Fruit fly (Drosophila melanogaster): ENCODE results near the gene CG16798.

CG16798 gene

DNA sequence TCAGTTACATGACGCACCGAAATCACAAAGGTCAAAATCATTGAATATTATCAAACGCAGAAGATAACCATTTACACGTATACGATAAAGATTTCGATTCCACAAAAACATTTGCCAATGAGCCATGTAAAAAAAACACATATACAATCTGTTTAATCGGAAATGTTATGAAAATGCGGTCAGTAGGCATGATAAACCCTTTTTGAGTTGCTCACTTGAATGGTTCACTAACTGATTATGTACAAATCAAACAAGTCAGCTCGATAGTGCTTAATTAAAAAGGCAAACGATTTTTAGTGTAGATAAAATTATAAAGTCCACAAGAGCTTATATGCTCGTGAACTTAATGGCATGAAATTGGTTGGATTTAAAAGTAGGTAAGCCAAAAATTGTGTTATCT lies 14.9 kb upstream of the CG16798 start:
- TF ChIP-seq Gug (GFP tag; IDR thresholded peaks at IDR 0.05) (no peak), Hr4 (GFP tag; optimal IDR thresholded peaks at IDR 0.05) (no peak), CG6276 (GFP tag; optimal IDR thresholded peaks at IDR 0.05) (no peak), Eip75B (GFP tag; optimal IDR thresholded peaks at IDR 0.05) (no peak), ss (GFP tag; optimal IDR thresholded peaks at IDR 0.05) (no peak), CG31627 (GFP tag; optimal IDR thresholded peaks at IDR 0.05) (no peak), pdm3 (GFP tag; optimal IDR thresholded peaks at IDR 0.05) (no peak), CG1621 (tag; optimal IDR thresholded peaks at IDR 0.05) (no peak), dsx (GFP tag; optimal IDR thresholded peaks at IDR 0.05; ENCODE audit: poor library complexity, severe bottlenecking) (no peak), Sox102F (GFP tag; optimal IDR thresholded peaks at IDR 0.05) (no peak), CG4318 (GFP tag; optimal IDR thresholded peaks at IDR 0.05) (no peak), fd59A (GFP tag; optimal IDR thresholded peaks at IDR 0.05) (no peak), Ets96B (tag; optimal IDR thresholded peaks at IDR 0.05) (no peak), Eip78C (GFP tag) (no peak), Met (GFP tag; optimal IDR thresholded peaks at IDR 0.05) (no peak), salr (GFP tag; optimal IDR thresholded peaks at IDR 0.05) (no peak), achi (GFP tag; optimal IDR thresholded peaks at IDR 0.05) (no peak), vri (GFP tag; optimal IDR thresholded peaks at IDR 0.05) (no peak), esn (GFP tag; optimal IDR thresholded peaks at IDR 0.05) (no peak), Ets21C (GFP tag; optimal IDR thresholded peaks at IDR 0.05) (no peak)

DNA sequence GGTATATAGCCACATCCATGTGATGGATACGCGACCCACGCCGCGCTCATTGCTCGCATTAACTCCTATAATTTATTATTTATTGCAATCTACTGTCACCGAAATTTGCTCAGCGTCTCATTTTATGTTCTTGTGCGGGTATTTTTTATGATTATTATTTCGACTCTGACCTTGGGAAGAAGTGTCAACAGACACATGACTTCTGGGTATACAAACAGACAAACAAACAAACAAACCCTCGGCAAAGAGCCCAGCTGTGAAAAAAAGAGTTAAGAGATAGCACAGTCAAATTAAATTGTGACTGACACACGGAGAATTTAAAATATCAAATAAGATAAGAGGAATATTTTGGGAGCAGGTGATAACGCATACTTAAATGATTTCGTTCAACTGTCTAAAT lies 7.8 kb upstream of the CG16798 start:
- TF ChIP-seq fkh (GFP tag; optimal IDR thresholded peaks at IDR 0.05) (peak; percentile 81), vri (GFP tag; optimal IDR thresholded peaks at IDR 0.05) (peak; percentile 24), achi (GFP tag; optimal IDR thresholded peaks at IDR 0.05) (no peak), Sox14 (GFP tag; optimal IDR thresholded peaks at IDR 0.05) (no peak)

dm6 chr2L:20381329-20381728 lies 827 bp downstream of the CG16798 start:
- TF ChIP-seq CG8632 (GFP tag; optimal IDR thresholded peaks at IDR 0.05) (peak; percentile 39), pdm3 (GFP tag; optimal IDR thresholded peaks at IDR 0.05) (peak; percentile 65), Gug (GFP tag; IDR thresholded peaks at IDR 0.05) (no peak), fkh (GFP tag; optimal IDR thresholded peaks at IDR 0.05) (no peak), CG6808 (GFP tag; optimal IDR thresholded peaks at IDR 0.05) (peak; percentile 78), CG4318 (GFP tag; optimal IDR thresholded peaks at IDR 0.05) (peak; percentile 44), cyc (GFP tag; optimal IDR thresholded peaks at IDR 0.05) (no peak), Hr38 (GFP tag; optimal IDR thresholded peaks at IDR 0.05) (no peak), CG11902 (GFP tag; optimal IDR thresholded peaks at IDR 0.05) (no peak), CG8119 (GFP tag; IDR thresholded peaks at IDR 0.05) (peak; percentile 64), Smox (GFP tag; optimal IDR thresholded peaks at IDR 0.05) (no peak), salr (GFP tag; optimal IDR thresholded peaks at IDR 0.05) (peak; percentile 47 to 48), Eip93F (GFP tag; optimal IDR thresholded peaks at IDR 0.05) (no peak), CG32006 (GFP tag; optimal IDR thresholded peaks at IDR 0.05) (peak; percentile 74), CG15336 (GFP tag; IDR thresholded peaks at IDR 0.05) (peak; percentile 61; the same call in 1 of the 2 replicates), Met (GFP tag; optimal IDR thresholded peaks at IDR 0.05) (no peak), CG9139 (GFP tag; optimal IDR thresholded peaks at IDR 0.05) (peak; percentile 27), fd85E (GFP tag; optimal IDR thresholded peaks at IDR 0.05) (no peak), spab (GFP tag; optimal IDR thresholded peaks at IDR 0.05) (peak; percentile 72), CG3919 (GFP tag; optimal IDR thresholded peaks at IDR 0.05) (peak; percentile 66), esn (GFP tag; optimal IDR thresholded peaks at IDR 0.05) (no peak), CG8319 (GFP tag; optimal IDR thresholded peaks at IDR 0.05) (no peak), Hr39 (GFP tag; optimal IDR thresholded peaks at IDR 0.05) (no peak), Ets96B (tag; optimal IDR thresholded peaks at IDR 0.05) (peak; percentile 79), CG6163 (GFP tag; IDR thresholded peaks at IDR 0.05) (peak; percentile 82), CG11294 (GFP tag; IDR thresholded peaks at IDR 0.05) (no peak), ss (GFP tag; optimal IDR thresholded peaks at IDR 0.05) (peak; percentile 81 to 98), Lpt (GFP tag; optimal IDR thresholded peaks at IDR 0.05) (peak; percentile 40), lz (GFP tag; optimal IDR thresholded peaks at IDR 0.05) (no peak), Eip78C (GFP tag) (peak; percentile 94), CG6854 (GFP tag; optimal IDR thresholded peaks at IDR 0.05) (no peak), CG11762 (GFP tag; optimal IDR thresholded peaks at IDR 0.05; ENCODE audit: insufficient read depth) (peak; percentile 28), acj6 (GFP tag; optimal IDR thresholded peaks at IDR 0.05) (peak; percentile 56), topi (GFP tag; optimal IDR thresholded peaks at IDR 0.05) (peak; percentile 2), dsx (GFP tag; optimal IDR thresholded peaks at IDR 0.05; ENCODE audit: poor library complexity, severe bottlenecking) (peak; percentile 77), net (GFP tag; optimal IDR thresholded peaks at IDR 0.05) (peak; percentile 46), achi (GFP tag; optimal IDR thresholded peaks at IDR 0.05) (peak; percentile 72)

All from whole organism, prepupa.